Fruit fly (Drosophila melanogaster) whole organism, embryonic: ENCODE results near the gene CG32812.

Source experiments
- Abd-B ChIP-seq: fragments of 200-800 bp; sonication (Bioruptor generic); optimal IDR thresholded peaks from 2 replicates; lab custom pipeline; 2018; ENCODE audit warnings: missing biosample characterization, mild to moderate bottlenecking, missing genetic modification characterization, moderate library complexity
- CG11560 ChIP-seq: fragments of 200-800 bp; sonication (Bioruptor generic); IDR thresholded peaks from 3 replicates; pipeline ENCODE4 v1.3.6; 2022; ENCODE audit warnings: missing biosample characterization, missing genetic modification characterization
- CG8388 ChIP-seq: fragments of 200-800 bp; sonication (Bioruptor generic); optimal IDR thresholded peaks from 2 replicates; lab custom pipeline; 2019; ENCODE audit warnings: missing biosample characterization, mild to moderate bottlenecking, missing genetic modification characterization, moderate library complexity
- Dip2 ChIP-seq: fragments of 200-800 bp; sonication (Bioruptor generic); IDR thresholded peaks from 2 replicates; pipeline ENCODE4 v1.3.6; 2022; ENCODE audit warnings: missing biosample characterization, missing genetic modification characterization
- Nf-YC ChIP-seq: fragments of 200-800 bp; optimal IDR thresholded peaks from 3 replicates; lab custom pipeline; 2019; ENCODE audit warnings: missing biosample characterization, mild to moderate bottlenecking, missing genetic modification characterization, moderate library complexity
- bab2 ChIP-seq: fragments of 200-800 bp; sonication (Bioruptor generic); optimal IDR thresholded peaks from 2 replicates; lab custom pipeline; 2016; ENCODE audit warnings: missing biosample characterization, missing genetic modification characterization
- fd102C ChIP-seq: fragments of 200-800 bp; sonication (Bioruptor generic); optimal IDR thresholded peaks from 2 replicates; lab custom pipeline; 2018; ENCODE audit warnings: missing biosample characterization, mild to moderate bottlenecking, missing genetic modification characterization, moderate library complexity
- knrl ChIP-seq: fragments of 200-800 bp; sonication (Bioruptor generic); IDR thresholded peaks from 3 replicates; pipeline ENCODE4 v1.3.6; 2022; ENCODE audit warnings: missing biosample characterization, missing genetic modification characterization; ENCODE audit not compliant: partially characterized antibody
- pan ChIP-seq, 4 experiments: fragments of >200 bp in 3 of 4; fragments of 200-800 bp in 1 of 4; sonication (Bioruptor generic) in 1 of 4; optimal IDR thresholded peaks in 3 of 4; IDR thresholded peaks in 1 of 4; 2 replicates each; pipeline versions ENCODE4 v1.3.6 to Lab custom; 2017 to 2022; ENCODE audit warnings: missing biosample characterization in 2 of 4, missing genetic modification characterization in 2 of 4, mixed read lengths in 1 of 4
- z ChIP-seq: fragments of 200-800 bp; sonication (Bioruptor generic); IDR thresholded peaks from 3 replicates; pipeline ENCODE4 v1.3.6; 2022; ENCODE audit warnings: missing biosample characterization, missing genetic modification characterization

dm6 chrX:1248735-1249134 is 38.4 kb upstream of the CG32812 start:
- no peak for TF ChIP-seq CG11560
- TF ChIP-seq CG8388 (GFP tag; lab: Kevin White, UChicago) = no peak
- TF ChIP-seq Abd-B (GFP tag; lab: Kevin White, UChicago) = no peak
- no peak for TF ChIP-seq z (GFP tag; lab: Robert Waterston, UW)
- TF ChIP-seq pan (optimal IDR thresholded peaks at IDR 0.05; lab: Kevin White, UChicago) = no peak
- TF ChIP-seq pan (GFP tag; optimal IDR thresholded peaks at IDR 0.05 in 1 of 2, IDR thresholded peaks at IDR 0.05 in 1 of 2) = no peak
- no peak for TF ChIP-seq Nf-YC (tag; lab: Kevin White, UChicago)
- no peak for TF ChIP-seq knrl (GFP tag; lab: Robert Waterston, UW)
- TF ChIP-seq fd102C = no peak
- no peak for TF ChIP-seq Dip2 (GFP tag; lab: Robert Waterston, UW)
- no peak for TF ChIP-seq bab2 (GFP tag; lab: Kevin White, UChicago)
